Worm (Caenorhabditis elegans) whole organism, midembryonic: ENCODE data around the gene W09D10.4.

ENCODE experiments used
- cog-1 ChIP-seq: sonication (generic microtip); optimal IDR thresholded peaks from 2 replicates; lab custom pipeline; 2016; ENCODE audit warnings: missing genetic modification characterization, missing compliant biosample characterization
- flt-1 ChIP-seq: fragments of 200-800 bp; sonication (Bioruptor generic); IDR thresholded peaks from 2 replicates; pipeline ENCODE4 v1.3.6; 2022; ENCODE audit warnings: missing genetic modification characterization, missing compliant biosample characterization
- klf-2 ChIP-seq: fragments of 200-800 bp; sonication (Bioruptor generic); conservative IDR thresholded peaks from 2 replicates; pipeline ENCODE4 v1.3.6; 2022; ENCODE audit warnings: missing genetic modification reagents, missing genetic modification characterization, missing compliant biosample characterization
- tab-1 ChIP-seq: fragments of 200-800 bp; sonication (Bioruptor generic); IDR thresholded peaks from 2 replicates; pipeline ENCODE4 v1.3.6; 2022; ENCODE audit warnings: missing genetic modification characterization, missing compliant biosample characterization
- ztf-23 ChIP-seq: fragments of 200-800 bp; sonication (Bioruptor generic); IDR thresholded peaks from 2 replicates; pipeline ENCODE4 v1.3.6; 2022; ENCODE audit warnings: missing genetic modification reagents, missing genetic modification characterization, missing compliant biosample characterization
- ztf-29 ChIP-seq: fragments of 200-800 bp; sonication (Bioruptor generic); IDR thresholded peaks from 2 replicates; pipeline ENCODE4 v1.3.6; 2022; ENCODE audit warnings: missing genetic modification reagents, missing genetic modification characterization, missing compliant biosample characterization

DNA sequence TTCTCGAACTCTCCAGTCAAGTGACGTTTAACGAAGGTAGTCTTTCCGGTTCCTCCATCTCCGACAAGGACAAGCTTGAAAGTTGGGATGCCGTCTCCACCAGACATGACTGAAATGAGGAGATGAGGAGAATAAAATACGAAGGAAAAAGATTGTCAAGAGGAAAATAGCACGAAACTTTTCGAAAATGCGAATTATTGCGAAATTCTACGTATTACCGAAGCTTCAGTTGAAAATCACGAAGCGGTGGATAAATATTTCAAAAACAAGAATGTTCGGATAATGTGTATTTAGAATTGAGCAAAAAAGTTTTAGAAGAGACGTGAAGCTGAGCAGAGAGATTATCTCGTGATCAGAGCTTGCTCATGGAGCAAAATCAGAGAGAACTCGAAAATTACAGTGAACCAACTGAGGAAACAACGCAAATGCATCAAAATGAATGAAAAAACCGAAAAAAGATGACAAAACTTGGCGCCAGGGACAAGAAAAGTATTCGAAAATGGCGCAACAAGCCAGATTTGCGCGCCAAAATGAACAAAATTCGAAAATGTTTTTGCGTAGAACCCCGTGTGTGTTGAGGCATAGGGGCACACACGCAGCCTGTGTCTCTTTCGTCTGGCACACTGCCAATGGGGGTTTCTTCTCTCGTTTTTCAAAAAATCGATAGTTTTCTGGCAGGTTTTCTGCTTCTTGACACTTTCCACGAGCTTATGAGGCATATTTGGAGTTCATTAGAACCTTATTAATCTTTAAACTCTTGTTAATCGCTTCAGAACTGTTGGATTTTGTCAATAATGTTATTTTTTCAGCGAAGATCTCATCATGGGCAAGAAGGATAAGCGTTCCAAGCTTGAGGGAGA is 31.9 kb upstream of the W09D10.4 start, which contains the start of the genes ran-1 and dkc-1:
- TF ChIP-seq klf-2 (GFP tag; lab: Robert Waterston, UW): no peak
- peak; percentile 100 for TF ChIP-seq ztf-23
- no peak for TF ChIP-seq ztf-29 (GFP tag; lab: Robert Waterston, UW)
- no peak for TF ChIP-seq tab-1
- no peak for TF ChIP-seq flt-1
- peak; percentile 50 for TF ChIP-seq cog-1
